Fruit fly (Drosophila melanogaster) whole organism, embryonic: ENCODE measurements around the gene Rad17.

Experiments
- Aef1 ChIP-seq: fragments of 200-800 bp; sonication (Bioruptor generic); IDR thresholded peaks from 3 replicates; pipeline ENCODE4 v1.3.6; 2022; ENCODE audit warnings: missing biosample characterization, missing genetic modification characterization
- Awh ChIP-seq: fragments of 200-800 bp; sonication (Bioruptor generic); IDR thresholded peaks from 2 replicates; pipeline ENCODE4, ENCODE4 v1.3.6; 2022; ENCODE audit warnings: missing biosample characterization, missing genetic modification characterization
- Bdp1 ChIP-seq: fragments of 200-800 bp; sonication (Bioruptor generic); optimal IDR thresholded peaks from 3 replicates; lab custom pipeline; 2016; ENCODE audit warnings: missing biosample characterization, missing genetic modification characterization
- CG10565 ChIP-seq: fragments of 200-800 bp; sonication (Bioruptor generic); optimal IDR thresholded peaks from 3 replicates; lab custom pipeline; 2016; ENCODE audit warnings: missing biosample characterization, mild to moderate bottlenecking, missing genetic modification characterization
- CG10979 ChIP-seq: fragments of 200-800 bp; sonication (Bioruptor generic); optimal IDR thresholded peaks from 2 replicates; lab custom pipeline; 2018; ENCODE audit warnings: missing biosample characterization, mild to moderate bottlenecking, missing genetic modification characterization, moderate library complexity
- CG11398 ChIP-seq: fragments of 200-800 bp; sonication (Bioruptor generic); optimal IDR thresholded peaks from 2 replicates; lab custom pipeline; 2016; ENCODE audit warnings: missing biosample characterization, missing genetic modification characterization
- CG11560 ChIP-seq: fragments of 200-800 bp; sonication (Bioruptor generic); IDR thresholded peaks from 3 replicates; pipeline ENCODE4 v1.3.6; 2022; ENCODE audit warnings: missing biosample characterization, missing genetic modification characterization
- CG12659 ChIP-seq: fragments of 200-800 bp; sonication (Bioruptor generic); optimal IDR thresholded peaks from 3 replicates; lab custom pipeline; 2017; ENCODE audit warnings: mild to moderate bottlenecking, missing biosample characterization, missing genetic modification reagents, missing genetic modification characterization
- CG14667 ChIP-seq: fragments of 200-800 bp; sonication (Bioruptor generic); IDR thresholded peaks from 2 replicates; pipeline ENCODE4 v1.3.6; 2022; ENCODE audit warnings: missing biosample characterization, missing genetic modification characterization
- CG16813 ChIP-seq: fragments of 200-800 bp; sonication (Bioruptor generic); IDR thresholded peaks from 3 replicates; pipeline ENCODE4 v1.3.6; 2022; ENCODE audit warnings: missing biosample characterization, missing genetic modification characterization; ENCODE audit not compliant: partially characterized antibody
- CG17361 ChIP-seq: fragments of 200-800 bp; sonication (Bioruptor generic); IDR thresholded peaks from 3 replicates; pipeline ENCODE4 v1.3.6; 2022; ENCODE audit warnings: missing biosample characterization, missing genetic modification characterization
- CG17385 ChIP-seq: fragments of 200-800 bp; sonication (Bioruptor generic); optimal IDR thresholded peaks from 3 replicates; lab custom pipeline; 2018; ENCODE audit warnings: missing biosample characterization, mild to moderate bottlenecking, missing genetic modification characterization
- CG17612 ChIP-seq: fragments of 200-800 bp; sonication (Bioruptor generic); IDR thresholded peaks from 2 replicates; pipeline ENCODE4 v1.3.6; 2022; ENCODE audit warnings: missing biosample characterization, missing genetic modification characterization
- CG1792 ChIP-seq: fragments of 200-800 bp; sonication (Bioruptor generic); optimal IDR thresholded peaks from 2 replicates; lab custom pipeline; 2016; ENCODE audit warnings: missing biosample characterization, missing genetic modification characterization
- CG18262 ChIP-seq: fragments of 200-800 bp; optimal IDR thresholded peaks from 3 replicates; lab custom pipeline; 2019; ENCODE audit warnings: missing biosample characterization, mild to moderate bottlenecking, missing genetic modification characterization, moderate library complexity
- CG1832 ChIP-seq: fragments of 200-800 bp; sonication (Bioruptor generic); optimal IDR thresholded peaks from 2 replicates; lab custom pipeline; 2017; ENCODE audit warnings: missing biosample characterization, mild to moderate bottlenecking, missing genetic modification characterization, inconsistent platforms
- CG30020 ChIP-seq: fragments of 200-800 bp; optimal IDR thresholded peaks from 2 replicates; lab custom pipeline; 2019; ENCODE audit warnings: missing biosample characterization, mild to moderate bottlenecking, missing genetic modification characterization, moderate library complexity
- CG7271 ChIP-seq: fragments of 200-800 bp; sonication (Bioruptor generic); optimal IDR thresholded peaks from 2 replicates; lab custom pipeline; 2018; ENCODE audit warnings: missing biosample characterization, mild to moderate bottlenecking, missing genetic modification characterization, moderate library complexity
- CG7357 ChIP-seq: fragments of 200-800 bp; sonication (Bioruptor generic); IDR thresholded peaks from 3 replicates; pipeline ENCODE4 v1.3.6; 2022; ENCODE audit warnings: missing biosample characterization, missing genetic modification characterization
- CG7839 ChIP-seq: fragments of 200-800 bp; sonication (Bioruptor generic); optimal IDR thresholded peaks from 3 replicates; lab custom pipeline; 2018; ENCODE audit warnings: missing biosample characterization, mild to moderate bottlenecking, missing genetic modification characterization, moderate library complexity
- CG8359 ChIP-seq: fragments of 200-800 bp; sonication (Bioruptor generic); optimal IDR thresholded peaks from 2 replicates; lab custom pipeline; 2017; ENCODE audit warnings: missing biosample characterization, mild to moderate bottlenecking, missing genetic modification characterization, borderline replicate concordance
- D ChIP-seq, 2 experiments: fragments of 200-800 bp in 1 of 2; fragments of >200 bp in 1 of 2; sonication (Bioruptor generic) in 1 of 2; optimal IDR thresholded peaks; 2 replicates in 1 of 2; 3 replicates in 1 of 2; lab custom pipeline; 2017; ENCODE audit warnings: mild to moderate bottlenecking in 1 of 2, missing biosample characterization in 1 of 2, missing genetic modification characterization in 1 of 2, missing genetic modification reagents in 1 of 2
- Dfd ChIP-seq, 2 experiments: fragments of >200 bp; optimal IDR thresholded peaks; 2 replicates each; lab custom pipeline; 2017; ENCODE audit warnings: missing biosample characterization in 2 of 2, missing genetic modification characterization in 2 of 2
- ERR ChIP-seq: fragments of 200-800 bp; sonication (Bioruptor generic); optimal IDR thresholded peaks from 2 replicates; lab custom pipeline; 2016; ENCODE audit warnings: missing biosample characterization, missing genetic modification characterization
- Gsc ChIP-seq: fragments of 200-800 bp; sonication (Bioruptor generic); IDR thresholded peaks from 2 replicates; pipeline ENCODE4 v1.3.6; 2022; ENCODE audit warnings: missing biosample characterization, missing genetic modification characterization
- Hr51 ChIP-seq, 2 experiments: fragments of 200-800 bp; sonication (Bioruptor generic); optimal IDR thresholded peaks; 2 replicates in 1 of 2; 3 replicates in 1 of 2; lab custom pipeline; 2016 to 2018; ENCODE audit warnings: missing biosample characterization in 2 of 2, missing genetic modification characterization in 2 of 2, mild to moderate bottlenecking in 1 of 2, moderate library complexity in 1 of 2
- Hr78 ChIP-seq, 2 experiments: fragments of 200-800 bp in 1 of 2; fragments of >200 bp in 1 of 2; sonication (Bioruptor generic) in 1 of 2; optimal IDR thresholded peaks; 2 replicates each; lab custom pipeline; 2017 to 2019; ENCODE audit warnings: missing biosample characterization in 2 of 2, missing genetic modification characterization in 2 of 2, mild to moderate bottlenecking in 1 of 2, moderate library complexity in 1 of 2
- Max ChIP-seq: fragments of 200-800 bp; sonication (Bioruptor generic); optimal IDR thresholded peaks from 2 replicates; lab custom pipeline; 2016; ENCODE audit warnings: missing biosample characterization, mild to moderate bottlenecking, missing genetic modification characterization
- Neu2 ChIP-seq: fragments of 200-800 bp; sonication (Bioruptor generic); optimal IDR thresholded peaks from 3 replicates; lab custom pipeline; 2016; ENCODE audit warnings: missing biosample characterization, missing genetic modification characterization, borderline replicate concordance
- Oli ChIP-seq: fragments of 200-800 bp; sonication (Bioruptor generic); optimal IDR thresholded peaks from 2 replicates; lab custom pipeline; 2018; ENCODE audit warnings: missing biosample characterization, mild to moderate bottlenecking, missing genetic modification characterization, moderate library complexity
- Poxn ChIP-seq: fragments of 200-800 bp; sonication (Bioruptor generic); IDR thresholded peaks from 2 replicates; pipeline ENCODE4 v1.3.6; 2022; ENCODE audit warnings: missing biosample characterization, missing genetic modification characterization
- Rx ChIP-seq: fragments of 200-800 bp; sonication (Bioruptor generic); IDR thresholded peaks from 2 replicates; pipeline ENCODE4 v1.3.6; 2022; ENCODE audit warnings: missing biosample characterization, missing genetic modification characterization
- Sox100B ChIP-seq: fragments of 200-800 bp; sonication (Bioruptor generic); optimal IDR thresholded peaks from 3 replicates; lab custom pipeline; 2018; ENCODE audit warnings: missing biosample characterization, mild to moderate bottlenecking, missing genetic modification characterization
- ato ChIP-seq: fragments of 200-800 bp; sonication (Bioruptor generic); IDR thresholded peaks from 2 replicates; pipeline ENCODE4 v1.3.6; 2022; ENCODE audit warnings: missing biosample characterization, missing genetic modification characterization; ENCODE audit not compliant: partially characterized antibody
- az2 ChIP-seq: fragments of 200-800 bp; sonication (Bioruptor generic); optimal IDR thresholded peaks from 3 replicates; lab custom pipeline; 2016; ENCODE audit warnings: missing biosample characterization, missing genetic modification characterization
- cas ChIP-seq: fragments of 200-800 bp; sonication (Bioruptor generic); IDR thresholded peaks from 2 replicates; pipeline ENCODE4 v1.3.6; 2022; ENCODE audit warnings: missing biosample characterization, missing genetic modification characterization
- chinmo ChIP-seq: fragments of 200-800 bp; sonication (Bioruptor generic); IDR thresholded peaks from 4 replicates; pipeline ENCODE4 v1.3.6; 2022; ENCODE audit warnings: missing biosample characterization, missing genetic modification characterization; ENCODE audit not compliant: partially characterized antibody
- esg ChIP-seq: fragments of 200-800 bp; sonication (Bioruptor generic); conservative IDR thresholded peaks from 2 replicates; pipeline ENCODE4 v1.3.6; 2022; ENCODE audit warnings: missing biosample characterization, missing genetic modification characterization
- fu2 ChIP-seq: fragments of 200-800 bp; sonication (Bioruptor generic); optimal IDR thresholded peaks from 2 replicates; lab custom pipeline; 2016; ENCODE audit warnings: missing biosample characterization, missing genetic modification characterization
- gsb ChIP-seq: fragments of 200-800 bp; sonication (Bioruptor generic); IDR thresholded peaks from 2 replicates; pipeline ENCODE4 v1.3.6; 2022; ENCODE audit warnings: missing biosample characterization, missing genetic modification characterization
- lbe ChIP-seq: fragments of 200-800 bp; sonication (Bioruptor generic); optimal IDR thresholded peaks from 2 replicates; lab custom pipeline; 2016; ENCODE audit warnings: missing biosample characterization, mild to moderate bottlenecking, missing genetic modification characterization
- lilli ChIP-seq: fragments of 200-800 bp; sonication (Bioruptor generic); optimal IDR thresholded peaks from 3 replicates; lab custom pipeline; 2016; ENCODE audit warnings: missing biosample characterization, missing genetic modification characterization
- nmo ChIP-seq: fragments of 200-800 bp; sonication (Bioruptor generic); optimal IDR thresholded peaks from 2 replicates; lab custom pipeline; 2018; ENCODE audit warnings: missing biosample characterization, mild to moderate bottlenecking, missing genetic modification characterization, moderate library complexity
- org-1 ChIP-seq: fragments of 200-800 bp; sonication (Bioruptor generic); optimal IDR thresholded peaks from 2 replicates; lab custom pipeline; 2017; ENCODE audit warnings: missing biosample characterization, missing genetic modification characterization
- sisA ChIP-seq: fragments of 200-800 bp; sonication (Bioruptor generic); IDR thresholded peaks from 2 replicates; pipeline ENCODE4 v1.3.6; 2022; ENCODE audit warnings: missing biosample characterization, missing genetic modification characterization
- tll ChIP-seq, 2 experiments: fragments of 200-800 bp in 1 of 2; fragments of >200 bp in 1 of 2; sonication (Bioruptor generic) in 1 of 2; optimal IDR thresholded peaks; 2 replicates each; lab custom pipeline; 2017 to 2019; ENCODE audit warnings: missing biosample characterization in 2 of 2, missing genetic modification characterization in 2 of 2, mild to moderate bottlenecking in 1 of 2, moderate library complexity in 1 of 2
- vfl ChIP-seq: fragments of 200-800 bp; sonication (Bioruptor generic); optimal IDR thresholded peaks from 2 replicates; lab custom pipeline; 2016; ENCODE audit warnings: missing biosample characterization, missing genetic modification characterization
- zen ChIP-seq: fragments of 200-800 bp; sonication (Bioruptor generic); optimal IDR thresholded peaks from 3 replicates; lab custom pipeline; 2018; ENCODE audit warnings: missing biosample characterization, mild to moderate bottlenecking, missing genetic modification characterization, moderate library complexity

Rad17 gene

DNA sequence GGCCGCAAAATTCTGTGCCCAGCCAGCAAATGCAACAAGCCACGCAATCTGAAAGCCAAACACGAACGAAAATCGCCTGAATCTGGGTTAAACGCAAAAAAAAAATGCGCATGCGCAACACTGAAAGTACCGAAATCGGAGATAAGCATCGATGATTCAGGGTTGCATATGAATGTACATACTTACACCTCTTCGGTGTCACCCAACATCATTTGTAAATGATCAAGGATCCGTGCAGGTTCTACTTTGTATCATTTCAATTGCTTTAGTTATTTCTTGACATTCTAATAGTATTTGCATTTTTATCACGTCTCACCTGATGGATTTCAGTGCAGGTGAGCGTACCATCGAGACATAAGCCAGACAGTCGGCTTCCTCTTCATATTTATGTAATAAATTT lies 14.1 kb upstream of the Rad17 start (continued):
- TF ChIP-seq CG18262 (tag; lab: Kevin White, UChicago) (no peak), CG30020 (no peak), vfl (GFP tag; lab: Kevin White, UChicago) (no peak), D (optimal IDR thresholded peaks at IDR 0.05; lab: Kevin White, UChicago) (peak; percentile 1), D (GFP tag; optimal IDR thresholded peaks at IDR 0.05; lab: Kevin White, UChicago) (no peak)
- TF ChIP-seq, all 482 proteins: peak for 3

DNA sequence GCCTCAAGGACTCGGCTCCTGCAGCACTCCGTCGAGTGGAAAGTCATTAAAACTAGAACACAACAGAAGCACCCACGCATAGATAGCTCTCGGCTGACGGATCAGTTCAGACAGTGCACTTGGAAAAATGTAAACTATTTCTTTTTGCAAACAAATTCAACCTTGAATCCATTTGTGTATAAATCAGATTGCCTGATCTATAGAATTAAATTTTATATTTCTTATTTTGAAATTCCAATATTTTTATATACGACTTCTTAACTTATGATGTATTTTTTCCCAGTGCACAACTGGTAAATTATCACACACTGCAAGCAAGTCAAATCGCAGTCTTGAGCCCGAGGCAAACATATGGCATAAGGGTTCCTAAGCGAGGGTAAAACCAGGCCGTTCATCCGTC lies 11.8 kb upstream of the Rad17 start:
- TF ChIP-seq lbe (GFP tag; lab: Kevin White, UChicago) (no peak), Hr51 (GFP tag; optimal IDR thresholded peaks at IDR 0.05; lab: Kevin White, UChicago) (peak; percentile 47 to 48), Poxn (GFP tag; lab: Robert Waterston, UW) (no peak), CG11560 (tag; lab: Robert Waterston, UW) (no peak), CG17612 (GFP tag; lab: Robert Waterston, UW) (no peak), CG17385 (peak; percentile 34), CG10565 (GFP tag; lab: Kevin White, UChicago) (no peak), CG1792 (peak; percentile 29), CG7271 (tag; lab: Kevin White, UChicago) (peak; percentile 34), ato (no peak), CG8359 (peak; percentile 51), chinmo (GFP tag; lab: Robert Waterston, UW) (no peak), CG17361 (peak; percentile 75), Rx (GFP tag; lab: Robert Waterston, UW) (peak; percentile 64), sisA (GFP tag; lab: Robert Waterston, UW) (peak; percentile 66), Gsc (GFP tag; lab: Robert Waterston, UW) (no peak), Sox100B (GFP tag; lab: Kevin White, UChicago) (peak; percentile 49), Dfd (GFP tag; optimal IDR thresholded peaks at IDR 0.05; lab: Kevin White, UChicago) (no peak), Oli (tag; lab: Kevin White, UChicago) (peak; percentile 62), zen (peak; percentile 94), CG10979 (peak; percentile 88), CG12659 (GFP tag; lab: Kevin White, UChicago) (no peak), cas (GFP tag; lab: Robert Waterston, UW) (no peak), Bdp1 (GFP tag; lab: Kevin White, UChicago) (peak; percentile 22), CG16813 (GFP tag; lab: Robert Waterston, UW) (no peak), CG7839 (tag; lab: Kevin White, UChicago) (peak; percentile 75), Hr78 (GFP tag; optimal IDR thresholded peaks at IDR 0.05; lab: Kevin White, UChicago) (peak in 1 of 2 experiments; percentile 12), az2 (peak; percentile 59), tll (GFP tag; optimal IDR thresholded peaks at IDR 0.05; lab: Kevin White, UChicago) (peak in 1 of 2 experiments; percentile 92), CG14667 (GFP tag; lab: Robert Waterston, UW) (peak; percentile 53), Neu2 (GFP tag; lab: Kevin White, UChicago) (peak; percentile 44), Aef1 (GFP tag; lab: Robert Waterston, UW) (no peak), fu2 (GFP tag; lab: Kevin White, UChicago) (no peak), esg (GFP tag; lab: Robert Waterston, UW) (peak; percentile 54), ERR (GFP tag; lab: Kevin White, UChicago) (no peak), lilli (GFP tag; lab: Kevin White, UChicago) (peak; percentile 57), org-1 (peak; percentile 35), nmo (GFP tag; lab: Kevin White, UChicago) (peak; percentile 84), CG11398 (GFP tag; lab: Kevin White, UChicago) (no peak), CG7357 (peak; percentile 61; the same call in 2 of the 3 replicates), Awh (peak; percentile 63; the same call in 1 of the 2 replicates), Max (GFP tag; lab: Kevin White, UChicago) (peak; percentile 35), gsb (GFP tag; lab: Robert Waterston, UW) (no peak), CG1832 (GFP tag; lab: Kevin White, UChicago) (no peak)
